Worm (Caenorhabditis elegans) whole organism, L4 larva: ENCODE results near the gene C41C4.9.

Source experiments
- D1046.2 ChIP-seq: fragments of 200-800 bp; sonication (Bioruptor generic); IDR thresholded peaks from 2 replicates; pipeline ENCODE4 v1.3.6; 2022; ENCODE audit warnings: missing genetic modification characterization, missing compliant biosample characterization
- F44E2.7 ChIP-seq: fragments of 200-800 bp; sonication (Bioruptor generic); IDR thresholded peaks from 2 replicates; pipeline ENCODE4 v2.1.2; 2022; ENCODE audit warnings: missing genetic modification characterization, missing compliant biosample characterization
- F49E8.2 ChIP-seq: sonication (generic microtip); optimal IDR thresholded peaks from 2 replicates; lab custom pipeline; 2016; ENCODE audit warnings: missing compliant biosample characterization, mild to moderate bottlenecking, missing genetic modification characterization, borderline replicate concordance
- R02D3.7 ChIP-seq: fragments of 150-350 bp; sonication (generic microtip); optimal IDR thresholded peaks from 3 replicates; lab custom pipeline; 2014; ENCODE audit warnings: missing biosample characterization, missing genetic modification characterization
- T20F7.1 ChIP-seq: fragments of 200-800 bp; sonication (Bioruptor generic); optimal IDR thresholded peaks from 2 replicates; lab custom pipeline; 2018; ENCODE audit warnings: mild to moderate bottlenecking, missing genetic modification characterization, missing compliant biosample characterization
- T26A8.4 ChIP-seq: fragments of 200-800 bp; sonication (Bioruptor generic); IDR thresholded peaks from 2 replicates; pipeline ENCODE4 v1.3.6; 2022; ENCODE audit warnings: missing genetic modification characterization, missing compliant biosample characterization
- Y75B8A.6 ChIP-seq: fragments of 200-800 bp; sonication (Bioruptor generic); IDR thresholded peaks from 2 replicates; pipeline ENCODE4 v1.3.6; 2022; ENCODE audit warnings: missing genetic modification reagents, missing genetic modification characterization, missing compliant biosample characterization
- ZK546.5 ChIP-seq, 2 experiments: sonication (generic microtip); optimal IDR thresholded peaks; 2 replicates each; lab custom pipeline; 2017; ENCODE audit warnings: missing biosample characterization in 2 of 2, missing genetic modification characterization in 2 of 2
- aha-1 ChIP-seq: fragments of 150-350 bp; peaks from one replicate; lab custom pipeline; 2014; ENCODE audit warnings: missing biosample characterization, missing genetic modification characterization
- aly-2 ChIP-seq: sonication (generic microtip); optimal IDR thresholded peaks from 2 replicates; lab custom pipeline; 2018; ENCODE audit warnings: missing biosample characterization, missing genetic modification characterization
- ceh-28 ChIP-seq: fragments of 150-350 bp; optimal IDR thresholded peaks from 2 replicates; lab custom pipeline; 2014; ENCODE audit warnings: missing biosample characterization, missing genetic modification reagents, missing genetic modification characterization
- ceh-44 ChIP-seq: fragments of 200-800 bp; sonication (Bioruptor generic); IDR thresholded peaks from 2 replicates; pipeline ENCODE4 v1.3.6; 2022; ENCODE audit warnings: missing genetic modification reagents, missing genetic modification characterization, missing compliant biosample characterization
- cey-2 ChIP-seq: sonication (generic microtip); optimal IDR thresholded peaks from 3 replicates; lab custom pipeline; 2017; ENCODE audit warnings: missing genetic modification characterization, mild to moderate bottlenecking, missing compliant biosample characterization, antibody characterized with exemption, borderline replicate concordance; ENCODE audit not compliant: insufficient read depth
- ctbp-1 ChIP-seq: fragments of 200-800 bp; sonication (Bioruptor generic); IDR thresholded peaks from 2 replicates; pipeline ENCODE4 v1.3.6; 2022; ENCODE audit warnings: missing genetic modification reagents, missing genetic modification characterization, missing compliant biosample characterization
- daf-12 ChIP-seq: fragments of 150-350 bp; optimal IDR thresholded peaks from 2 replicates; lab custom pipeline; 2014; ENCODE audit warnings: missing biosample characterization, missing genetic modification reagents, missing genetic modification characterization
- daf-8 ChIP-seq: fragments of 200-800 bp; sonication (Bioruptor generic); IDR thresholded peaks from 2 replicates; pipeline ENCODE4 v1.3.6; 2022; ENCODE audit warnings: missing genetic modification characterization, missing compliant biosample characterization
- dmd-6 ChIP-seq: fragments of 200-800 bp; sonication (Bioruptor generic); IDR thresholded peaks from 2 replicates; pipeline ENCODE4 v1.3.6; 2022; ENCODE audit warnings: missing genetic modification reagents, missing genetic modification characterization, missing compliant biosample characterization
- duxl-1 ChIP-seq: sonication (generic microtip); optimal IDR thresholded peaks from 2 replicates; lab custom pipeline; 2016; ENCODE audit warnings: mild to moderate bottlenecking, missing genetic modification characterization, moderate library complexity, missing compliant biosample characterization; ENCODE audit not compliant: poor library complexity
- dve-1 ChIP-seq: sonication (generic microtip); optimal IDR thresholded peaks from 2 replicates; lab custom pipeline; 2017; ENCODE audit warnings: antibody characterized with exemption, mild to moderate bottlenecking, missing genetic modification characterization, missing compliant biosample characterization; ENCODE audit not compliant: insufficient read depth
- egl-27 ChIP-seq: sonication (generic microtip); optimal IDR thresholded peaks from 3 replicates; lab custom pipeline; 2017; ENCODE audit warnings: missing biosample characterization, missing genetic modification reagents, missing genetic modification characterization
- egl-43 ChIP-seq: fragments of 200-800 bp; sonication (Bioruptor generic); IDR thresholded peaks from 2 replicates; pipeline ENCODE4 v1.3.6; 2022; ENCODE audit warnings: missing genetic modification reagents, missing genetic modification characterization, missing compliant biosample characterization
- gei-8 ChIP-seq: fragments of 200-800 bp; sonication (Bioruptor generic); optimal IDR thresholded peaks from 2 replicates; lab custom pipeline; 2018; ENCODE audit warnings: mild to moderate bottlenecking, missing genetic modification characterization, missing compliant biosample characterization
- hlh-30 ChIP-seq: sonication (generic microtip); optimal IDR thresholded peaks from 2 replicates; lab custom pipeline; 2017; ENCODE audit warnings: antibody characterized with exemption, mild to moderate bottlenecking, missing genetic modification characterization, missing compliant biosample characterization; ENCODE audit not compliant: insufficient read depth
- hmg-1.1 ChIP-seq: fragments of 200-800 bp; sonication (Bioruptor generic); IDR thresholded peaks from 2 replicates; pipeline ENCODE4 v1.3.6; 2022; ENCODE audit warnings: missing genetic modification reagents, missing genetic modification characterization, missing compliant biosample characterization
- lin-29 ChIP-seq: fragments of 200-800 bp; sonication (Bioruptor generic); IDR thresholded peaks from 2 replicates; pipeline ENCODE4 v1.3.6; 2022; ENCODE audit warnings: missing genetic modification reagents, missing genetic modification characterization, missing compliant biosample characterization
- lin-38 ChIP-seq: fragments of 200-800 bp; sonication (Bioruptor generic); IDR thresholded peaks from 2 replicates; pipeline ENCODE4 v1.3.6; 2022; ENCODE audit warnings: missing genetic modification reagents, missing genetic modification characterization, missing compliant biosample characterization
- lin-39 ChIP-seq: fragments of 150-350 bp; optimal IDR thresholded peaks from 2 replicates; lab custom pipeline; 2014; ENCODE audit warnings: missing biosample characterization, missing genetic modification reagents, missing genetic modification characterization
- lsy-2 ChIP-seq, 2 experiments: fragments of 150-350 bp in 1 of 2; sonication (generic microtip) in 1 of 2; optimal IDR thresholded peaks; 2 replicates each; lab custom pipeline; 2014 to 2017; ENCODE audit warnings: missing biosample characterization in 2 of 2, missing genetic modification characterization in 2 of 2
- mdl-1 ChIP-seq, 2 experiments: fragments of 150-350 bp in 1 of 2; sonication (generic microtip) in 1 of 2; optimal IDR thresholded peaks; 2 replicates each; lab custom pipeline; 2014 to 2017; ENCODE audit warnings: missing biosample characterization in 2 of 2, missing genetic modification characterization in 2 of 2
- mes-2 ChIP-seq: sonication (generic microtip); optimal IDR thresholded peaks from 2 replicates; lab custom pipeline; 2016; ENCODE audit warnings: missing genotype, mild to moderate bottlenecking, missing genetic modification characterization, missing compliant biosample characterization; ENCODE audit not compliant: poor library complexity, severe bottlenecking
- nhr-111 ChIP-seq: fragments of 200-800 bp; sonication (Bioruptor generic); optimal IDR thresholded peaks from 2 replicates; lab custom pipeline; 2018; ENCODE audit warnings: mild to moderate bottlenecking, missing genetic modification characterization, missing compliant biosample characterization
- nhr-25 ChIP-seq: sonication (generic microtip); optimal IDR thresholded peaks from 2 replicates; lab custom pipeline; 2017; ENCODE audit warnings: missing genetic modification characterization, mild to moderate bottlenecking, missing compliant biosample characterization, antibody characterized with exemption, moderate library complexity, borderline replicate concordance; ENCODE audit not compliant: insufficient read depth
- nhr-41 ChIP-seq: fragments of 200-800 bp; sonication (Bioruptor generic); IDR thresholded peaks from 2 replicates; pipeline ENCODE4 v1.3.6; 2022; ENCODE audit warnings: missing genetic modification reagents, missing genetic modification characterization, missing compliant biosample characterization
- nhr-42 ChIP-seq: fragments of 200-800 bp; sonication (Bioruptor generic); IDR thresholded peaks from 2 replicates; pipeline ENCODE4 v1.3.6; 2022; ENCODE audit warnings: missing genetic modification characterization, missing compliant biosample characterization
- nhr-76 ChIP-seq: fragments of 150-350 bp; optimal IDR thresholded peaks from 2 replicates; lab custom pipeline; 2014; ENCODE audit warnings: missing biosample characterization, missing genetic modification characterization
- php-3 ChIP-seq: fragments of 200-800 bp; sonication (Bioruptor generic); IDR thresholded peaks from 2 replicates; pipeline ENCODE4 v1.3.6; 2022; ENCODE audit warnings: missing genetic modification reagents, missing genetic modification characterization, missing compliant biosample characterization
- pqm-1 ChIP-seq: sonication (generic microtip); optimal IDR thresholded peaks from 2 replicates; lab custom pipeline; 2017; ENCODE audit warnings: missing biosample characterization, missing genetic modification characterization
- saeg-2 ChIP-seq: fragments of 200-800 bp; sonication (Bioruptor generic); IDR thresholded peaks from 2 replicates; pipeline ENCODE4 v1.3.6; 2022; ENCODE audit warnings: missing genetic modification reagents, missing genetic modification characterization, missing compliant biosample characterization
- sdz-12 ChIP-seq: fragments of 200-800 bp; sonication (Bioruptor generic); optimal IDR thresholded peaks from 2 replicates; lab custom pipeline; 2018; ENCODE audit warnings: mild to moderate bottlenecking, missing genetic modification characterization, missing compliant biosample characterization
- skn-1 ChIP-seq: fragments of 150-350 bp; optimal IDR thresholded peaks from 2 replicates; lab custom pipeline; 2014; ENCODE audit warnings: missing biosample characterization, missing genetic modification characterization
- tra-1 ChIP-seq: fragments of 200-800 bp; sonication (Bioruptor generic); IDR thresholded peaks from 2 replicates; pipeline ENCODE4 v1.3.6; 2022; ENCODE audit warnings: missing genetic modification reagents, missing genetic modification characterization, missing compliant biosample characterization
- unc-62 ChIP-seq, 3 experiments: fragments of 150-350 bp in 1 of 3; sonication (generic microtip); optimal IDR thresholded peaks in 2 of 3; peaks in 1 of 3; 1 replicate in 1 of 3; 2 replicates in 2 of 3; lab custom pipeline; 2014 to 2017; ENCODE audit warnings: missing biosample characterization in 3 of 3, missing genetic modification characterization in 3 of 3, missing genetic modification reagents in 3 of 3, missing genotype in 1 of 3
- zag-1 ChIP-seq: fragments of 150-350 bp; optimal IDR thresholded peaks from 2 replicates; lab custom pipeline; 2014; ENCODE audit warnings: missing biosample characterization, missing genetic modification characterization
- zfp-3 ChIP-seq: fragments of 200-800 bp; sonication (Bioruptor generic); conservative IDR thresholded peaks from 2 replicates; pipeline ENCODE4 v1.3.6; 2022; ENCODE audit warnings: missing genetic modification reagents, missing genetic modification characterization, missing compliant biosample characterization
- ztf-11 ChIP-seq: fragments of 150-350 bp; optimal IDR thresholded peaks from 2 replicates; lab custom pipeline; 2014; ENCODE audit warnings: missing biosample characterization, missing genetic modification characterization
- ztf-7 ChIP-seq: fragments of 150-350 bp; optimal IDR thresholded peaks from 2 replicates; lab custom pipeline; 2014; ENCODE audit warnings: missing biosample characterization, missing genetic modification characterization

The C41C4.9 gene

ce11 chrII:8075324-8075810, 32.1 kb upstream of the C41C4.9 start, which contains the start of gene K02C4.2 (continued):
- no peak for TF ChIP-seq unc-62 (GFP tag; optimal IDR thresholded peaks at IDR 0.05 in 1 of 2; lab: Kevin White, UChicago)
- no peak for TF ChIP-seq unc-62 (tag; optimal IDR thresholded peaks at IDR 0.05; lab: Kevin White, UChicago)
- TF ChIP-seq ceh-28, result no peak
- peak; percentile 88 for TF ChIP-seq D1046.2 (GFP tag; lab: Robert Waterston, UW)
- peak; percentile 67 for TF ChIP-seq T20F7.1 (GFP tag; lab: Kevin White, UChicago)
- TF ChIP-seq dve-1 (tag; lab: Kevin White, UChicago), result peak; percentile 73
- peak; percentile 90 for TF ChIP-seq tra-1 (GFP tag; lab: Robert Waterston, UW)
- TF ChIP-seq nhr-41 (GFP tag; lab: Robert Waterston, UW), result 0 out of 2 replicates have a peak, but pooled peaks have one; percentile 53
- TF ChIP-seq T26A8.4 (GFP tag; lab: Robert Waterston, UW), result peak; percentile 84
- TF ChIP-seq daf-12 (tag; lab: Kevin White, UChicago), result no peak
- no peak for TF ChIP-seq zag-1 (tag; lab: Kevin White, UChicago)
- no peak for TF ChIP-seq daf-8 (GFP tag; lab: Robert Waterston, UW)
- peak; percentile 88 for TF ChIP-seq hlh-30 (tag; lab: Kevin White, UChicago)
- TF ChIP-seq ctbp-1, result peak; percentile 47; the same call in 1 of the 2 replicates
- TF ChIP-seq lsy-2 (tag; optimal IDR thresholded peaks at IDR 0.05; lab: Kevin White, UChicago), result peak in 1 of 2 experiments; percentile 78
- TF ChIP-seq gei-8 (GFP tag; lab: Kevin White, UChicago), result peak; percentile 82
- peak; percentile 92 for TF ChIP-seq duxl-1
- TF ChIP-seq Y75B8A.6, result no peak
- no peak for TF ChIP-seq egl-27
- no peak for TF ChIP-seq nhr-76 (tag; lab: Kevin White, UChicago)
- TF ChIP-seq pqm-1 (tag; lab: Kevin White, UChicago), result peak; percentile 28
- TF ChIP-seq lin-29 (GFP tag; lab: Robert Waterston, UW), result 0 out of 2 replicates have a peak, but pooled peaks have one; percentile 40
- TF ChIP-seq ZK546.5 (tag; optimal IDR thresholded peaks at IDR 0.05; lab: Kevin White, UChicago), result no peak
- TF ChIP-seq cey-2 (tag; lab: Kevin White, UChicago), result no peak
- 0 out of 2 replicates have a peak, but pooled peaks have one; percentile 66 for TF ChIP-seq F44E2.7 (GFP tag; lab: Robert Waterston, UW)
- TF ChIP-seq nhr-25 (tag; lab: Kevin White, UChicago), result peak; percentile 52
- TF ChIP-seq mes-2 (tag; lab: Kevin White, UChicago), result peak; percentile 89
- TF ChIP-seq skn-1 (tag; lab: Kevin White, UChicago), result no peak
- TF ChIP-seq aly-2 (tag; lab: Kevin White, UChicago), result no peak
- peak; percentile 82 for TF ChIP-seq hmg-1.1 (GFP tag; lab: Robert Waterston, UW)
- TF ChIP-seq lin-39 (tag; lab: Kevin White, UChicago), result no peak
- TF ChIP-seq mdl-1 (tag; optimal IDR thresholded peaks at IDR 0.05; lab: Kevin White, UChicago), result no peak
- peak; percentile 96 for TF ChIP-seq egl-43 (GFP tag; lab: Robert Waterston, UW)
- 0 out of 2 replicates have a peak, but pooled peaks have one; percentile 13 for TF ChIP-seq saeg-2 (GFP tag; lab: Robert Waterston, UW)
- TF ChIP-seq ztf-11, result no peak
- peak; percentile 83 for TF ChIP-seq lin-38 (GFP tag; lab: Robert Waterston, UW)
- peak; percentile 95 for TF ChIP-seq aha-1 (tag; lab: Kevin White, UChicago)

ce11 chrII:8078041-8078440, 29.4 kb upstream of the C41C4.9 start, which contains the start of gene K02C4.5:
Gene K02C4.5, plus strand, starts transcription at chrII:8078435.
- TF ChIP-seq zag-1 (tag; lab: Kevin White, UChicago), result no peak
- peak; percentile 7 for TF ChIP-seq ztf-7 (tag; lab: Kevin White, UChicago)
- TF ChIP-seq zfp-3 (GFP tag; lab: Robert Waterston, UW), result no peak
- TF ChIP-seq nhr-42, result no peak
- TF ChIP-seq sdz-12 (GFP tag; lab: Kevin White, UChicago), result no peak
- TF ChIP-seq ceh-44 (GFP tag; lab: Robert Waterston, UW), result no peak
- TF ChIP-seq dmd-6 (GFP tag; lab: Robert Waterston, UW), result peak; percentile 59
- no peak for TF ChIP-seq R02D3.7
- TF ChIP-seq hmg-1.1 (GFP tag; lab: Robert Waterston, UW), result no peak
- no peak for TF ChIP-seq daf-8 (GFP tag; lab: Robert Waterston, UW)
- TF ChIP-seq php-3, result 0 out of 2 replicates have a peak, but pooled peaks have one; percentile 49
- TF ChIP-seq F49E8.2, result no peak
- TF ChIP-seq duxl-1, result no peak
- no peak for TF ChIP-seq nhr-111 (GFP tag; lab: Kevin White, UChicago)
- no peak for TF ChIP-seq saeg-2 (GFP tag; lab: Robert Waterston, UW)
- peak; percentile 60 for TF ChIP-seq dve-1 (tag; lab: Kevin White, UChicago)
- peak; percentile 35 for TF ChIP-seq aha-1 (tag; lab: Kevin White, UChicago)
- TF ChIP-seq lsy-2 (tag; optimal IDR thresholded peaks at IDR 0.05; lab: Kevin White, UChicago), result peak in 1 of 2 experiments; percentile 26
- TF ChIP-seq tra-1 (GFP tag; lab: Robert Waterston, UW), result peak; percentile 70
